Worm (Caenorhabditis elegans): Measurements from ENCODE around the gene Y110A2AL.7.

- TF ChIP-seq ztf-29 (GFP tag; IDR thresholded peaks at IDR 0.05) (no peak), med-1 (GFP tag; optimal IDR thresholded peaks at IDR 0.05; ENCODE audit: insufficient read depth) (no peak), ztf-23 (GFP tag; IDR thresholded peaks at IDR 0.05) (no peak), T22C8.4 (GFP tag; IDR thresholded peaks at IDR 0.05) (no peak), tab-1 (GFP tag; IDR thresholded peaks at IDR 0.05) (no peak), ref-1 (GFP tag; conservative IDR thresholded peaks at IDR 0.05) (no peak)
These were observed 31.8 kb upstream of the Y110A2AL.7 start, which contains the start of gene Y110A2AL.1 for ce11 chrII:2874801-2875200.

All from whole organism, midembryonic.